Worm (Caenorhabditis elegans): ENCODE measurements around the gene srd-19.

Gene srd-19

ce11 chrV:13428660-13429059, at the start of gene srd-19:
Gene srd-19 (minus strand): TSS chrV:13428760.
- TF ChIP-seq ztf-29 (GFP tag; IDR thresholded peaks at IDR 0.05) (no peak), ztf-23 (GFP tag; IDR thresholded peaks at IDR 0.05) (no peak), klf-2 (GFP tag; conservative IDR thresholded peaks at IDR 0.05) (no peak), tab-1 (GFP tag; IDR thresholded peaks at IDR 0.05) (no peak)

- TF ChIP-seq tab-1 (GFP tag; IDR thresholded peaks at IDR 0.05), result no peak
- no peak for TF ChIP-seq ref-1 (GFP tag; conservative IDR thresholded peaks at IDR 0.05)
- no peak for TF ChIP-seq cog-1 (tag; optimal IDR thresholded peaks at IDR 0.05)
- no peak for TF ChIP-seq klf-2 (GFP tag; conservative IDR thresholded peaks at IDR 0.05)
- TF ChIP-seq ztf-29 (GFP tag; IDR thresholded peaks at IDR 0.05), result no peak
- TF ChIP-seq flt-1 (GFP tag; IDR thresholded peaks at IDR 0.05), result no peak
- no peak for TF ChIP-seq T22C8.4 (GFP tag; IDR thresholded peaks at IDR 0.05)
- TF ChIP-seq ztf-23 (GFP tag; IDR thresholded peaks at IDR 0.05), result no peak
- no peak for TF ChIP-seq med-1 (GFP tag; optimal IDR thresholded peaks at IDR 0.05; ENCODE audit: insufficient read depth)
These were observed 47.8 kb upstream of the srd-19 start, which contains the start of gene T10G3.8 for ce11 chrV:13476350-13476749. Gene T10G3.8 (minus strand): TSS chrV:13476450.

- TF ChIP-seq ztf-23 (GFP tag; IDR thresholded peaks at IDR 0.05) (no peak), klf-2 (GFP tag; conservative IDR thresholded peaks at IDR 0.05) (no peak), ztf-29 (GFP tag; IDR thresholded peaks at IDR 0.05) (no peak), T22C8.4 (GFP tag; IDR thresholded peaks at IDR 0.05) (no peak), flt-1 (GFP tag; IDR thresholded peaks at IDR 0.05) (no peak), ref-1 (GFP tag; conservative IDR thresholded peaks at IDR 0.05) (no peak), med-1 (GFP tag; optimal IDR thresholded peaks at IDR 0.05; ENCODE audit: insufficient read depth) (no peak), tab-1 (GFP tag; IDR thresholded peaks at IDR 0.05) (no peak), cog-1 (tag; optimal IDR thresholded peaks at IDR 0.05) (no peak)
These were observed 44.9 kb upstream of the srd-19 start, which contains the start of gene T10G3.1 for ce11 chrV:13473467-13473866. Gene T10G3.1 (minus strand): TSS chrV:13473679.

- TF ChIP-seq med-1 (GFP tag; optimal IDR thresholded peaks at IDR 0.05; ENCODE audit: insufficient read depth), result no peak
- TF ChIP-seq T22C8.4 (GFP tag; IDR thresholded peaks at IDR 0.05), result no peak
These were observed 43.5 kb upstream of the srd-19 start for ce11 chrV:13472062-13472461.

ce11 chrV:13468190-13468765, 39.7 kb upstream of the srd-19 start, which contains the start of the genes F25H9.6 and F25H9.7:
Gene F25H9.6 (minus strand): TSS chrV:13468361.
Gene F25H9.7 (plus strand): TSS chrV:13468376.
- TF ChIP-seq T22C8.4 (GFP tag; IDR thresholded peaks at IDR 0.05), result no peak
- peak; percentile 65; the same call in 1 of the 2 replicates for TF ChIP-seq flt-1 (GFP tag; IDR thresholded peaks at IDR 0.05)
- peak; percentile 76; the same call in 1 of the 2 replicates for TF ChIP-seq ztf-23 (GFP tag; IDR thresholded peaks at IDR 0.05)
- no peak for TF ChIP-seq ref-1 (GFP tag; conservative IDR thresholded peaks at IDR 0.05)
- no peak for TF ChIP-seq ztf-29 (GFP tag; IDR thresholded peaks at IDR 0.05)
- TF ChIP-seq tab-1 (GFP tag; IDR thresholded peaks at IDR 0.05), result no peak
- TF ChIP-seq med-1 (GFP tag; optimal IDR thresholded peaks at IDR 0.05; ENCODE audit: insufficient read depth), result no peak
- TF ChIP-seq klf-2 (GFP tag; conservative IDR thresholded peaks at IDR 0.05), result no peak
- TF ChIP-seq cog-1 (tag; optimal IDR thresholded peaks at IDR 0.05), result peak; percentile 31

- TF ChIP-seq cog-1 (tag; optimal IDR thresholded peaks at IDR 0.05), result no peak
- no peak for TF ChIP-seq T22C8.4 (GFP tag; IDR thresholded peaks at IDR 0.05)
- TF ChIP-seq tab-1 (GFP tag; IDR thresholded peaks at IDR 0.05), result no peak
- no peak for TF ChIP-seq med-1 (GFP tag; optimal IDR thresholded peaks at IDR 0.05; ENCODE audit: insufficient read depth)
These were observed 35.6 kb upstream of the srd-19 start for ce11 chrV:13464123-13464522.

ce11 chrV:13462974-13463373, 34.4 kb upstream of the srd-19 start, which contains the start of gene frm-10:
Gene frm-10 (plus strand): TSS chrV:13463207.
- TF ChIP-seq cog-1 (tag; optimal IDR thresholded peaks at IDR 0.05) (no peak), ztf-23 (GFP tag; IDR thresholded peaks at IDR 0.05) (no peak), klf-2 (GFP tag; conservative IDR thresholded peaks at IDR 0.05) (no peak), ztf-29 (GFP tag; IDR thresholded peaks at IDR 0.05) (no peak), T22C8.4 (GFP tag; IDR thresholded peaks at IDR 0.05) (no peak)

- TF ChIP-seq med-1 (GFP tag; optimal IDR thresholded peaks at IDR 0.05; ENCODE audit: insufficient read depth) (no peak), cog-1 (tag; optimal IDR thresholded peaks at IDR 0.05) (no peak), flt-1 (GFP tag; IDR thresholded peaks at IDR 0.05) (no peak), tab-1 (GFP tag; IDR thresholded peaks at IDR 0.05) (no peak), T22C8.4 (GFP tag; IDR thresholded peaks at IDR 0.05) (no peak), ztf-29 (GFP tag; IDR thresholded peaks at IDR 0.05) (no peak), ztf-23 (GFP tag; IDR thresholded peaks at IDR 0.05) (no peak), ref-1 (GFP tag; conservative IDR thresholded peaks at IDR 0.05) (no peak), klf-2 (GFP tag; conservative IDR thresholded peaks at IDR 0.05) (no peak)
These were observed 30.8 kb upstream of the srd-19 start, which contains the start of gene bath-39 for ce11 chrV:13459323-13459722. Gene bath-39 (plus strand): TSS chrV:13459459.

- TF ChIP-seq ref-1 (GFP tag; conservative IDR thresholded peaks at IDR 0.05) (no peak), ztf-23 (GFP tag; IDR thresholded peaks at IDR 0.05) (no peak), tab-1 (GFP tag; IDR thresholded peaks at IDR 0.05) (no peak), ztf-29 (GFP tag; IDR thresholded peaks at IDR 0.05) (no peak), flt-1 (GFP tag; IDR thresholded peaks at IDR 0.05) (no peak), cog-1 (tag; optimal IDR thresholded peaks at IDR 0.05) (no peak), med-1 (GFP tag; optimal IDR thresholded peaks at IDR 0.05; ENCODE audit: insufficient read depth) (no peak), klf-2 (GFP tag; conservative IDR thresholded peaks at IDR 0.05) (no peak), T22C8.4 (GFP tag; IDR thresholded peaks at IDR 0.05) (no peak)
These were observed 29.3 kb upstream of the srd-19 start, which contains the start of gene F25H9.2 for ce11 chrV:13457858-13458257. Gene F25H9.2 (plus strand): TSS chrV:13458083.

- no peak for TF ChIP-seq tab-1 (GFP tag; IDR thresholded peaks at IDR 0.05)
- TF ChIP-seq ztf-29 (GFP tag; IDR thresholded peaks at IDR 0.05), result no peak
- TF ChIP-seq klf-2 (GFP tag; conservative IDR thresholded peaks at IDR 0.05), result no peak
- no peak for TF ChIP-seq ref-1 (GFP tag; conservative IDR thresholded peaks at IDR 0.05)
- no peak for TF ChIP-seq cog-1 (tag; optimal IDR thresholded peaks at IDR 0.05)
- TF ChIP-seq T22C8.4 (GFP tag; IDR thresholded peaks at IDR 0.05), result no peak
- no peak for TF ChIP-seq med-1 (GFP tag; optimal IDR thresholded peaks at IDR 0.05; ENCODE audit: insufficient read depth)
- TF ChIP-seq ztf-23 (GFP tag; IDR thresholded peaks at IDR 0.05), result no peak
- TF ChIP-seq flt-1 (GFP tag; IDR thresholded peaks at IDR 0.05), result no peak
These were observed 26.9 kb upstream of the srd-19 start, which contains the start of gene lurp-3 for ce11 chrV:13455448-13455847. Gene lurp-3 (plus strand): TSS chrV:13455748.

Measured in whole organism, midembryonic.